Worm (Caenorhabditis elegans): ENCODE measurements around the gene W06H8.2.

DNA sequence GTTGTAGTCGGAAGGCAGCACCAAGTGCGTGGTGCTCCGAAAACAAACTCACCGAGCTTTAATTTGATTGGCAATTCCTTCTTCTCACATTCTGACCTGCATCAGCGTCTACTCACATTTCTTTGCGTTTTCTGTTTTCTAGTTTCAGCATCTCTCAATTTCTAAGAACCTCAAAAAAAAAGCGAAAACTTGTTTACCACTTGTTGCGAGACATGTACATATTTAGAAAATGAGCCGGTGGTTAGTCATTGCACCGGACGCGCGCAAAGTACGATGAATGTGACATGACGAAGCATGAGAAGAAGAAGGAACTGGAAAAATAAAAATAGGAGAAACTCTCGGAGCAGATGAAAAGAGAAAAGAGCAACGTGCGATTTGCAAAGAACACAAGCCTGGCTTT is 38.1 kb downstream of the W06H8.2 start:
- no peak for TF ChIP-seq ztf-11 (tag; optimal IDR thresholded peaks at IDR 0.05)
- TF ChIP-seq egl-27 (tag; optimal IDR thresholded peaks at IDR 0.05), result no peak
- TF ChIP-seq ama-1 (optimal IDR thresholded peaks at IDR 0.05), result no peak
- peak; percentile 29 for TF ChIP-seq pqm-1 (tag; optimal IDR thresholded peaks at IDR 0.05)
- TF ChIP-seq fkh-10 (GFP tag; optimal IDR thresholded peaks at IDR 0.05), result no peak
- TF ChIP-seq nhr-23 (tag; optimal IDR thresholded peaks at IDR 0.05), result no peak
- TF ChIP-seq zag-1 (tag; optimal IDR thresholded peaks at IDR 0.05), result no peak
- TF ChIP-seq snpc-4 (tag; optimal IDR thresholded peaks at IDR 0.05), result no peak
- TF ChIP-seq nhr-25 (tag; optimal IDR thresholded peaks at IDR 0.05), result no peak
- TF ChIP-seq mdl-1 (tag; optimal IDR thresholded peaks at IDR 0.05), result no peak
- TF ChIP-seq nhr-28 (tag; optimal IDR thresholded peaks at IDR 0.05), result no peak
- no peak for TF ChIP-seq lin-15B (tag; optimal IDR thresholded peaks at IDR 0.05)
